Worm (Caenorhabditis elegans) whole organism, midembryonic: ENCODE data around the gene F41H10.2.

ENCODE experiments used
- T22C8.4 ChIP-seq: fragments of 200-800 bp; sonication (Bioruptor generic); IDR thresholded peaks from 2 replicates; pipeline ENCODE4 v1.3.6; 2022; ENCODE audit warnings: missing genetic modification characterization, missing compliant biosample characterization
- cog-1 ChIP-seq: sonication (generic microtip); optimal IDR thresholded peaks from 2 replicates; lab custom pipeline; 2016; ENCODE audit warnings: missing genetic modification characterization, missing compliant biosample characterization
- flt-1 ChIP-seq: fragments of 200-800 bp; sonication (Bioruptor generic); IDR thresholded peaks from 2 replicates; pipeline ENCODE4 v1.3.6; 2022; ENCODE audit warnings: missing genetic modification characterization, missing compliant biosample characterization
- klf-2 ChIP-seq: fragments of 200-800 bp; sonication (Bioruptor generic); conservative IDR thresholded peaks from 2 replicates; pipeline ENCODE4 v1.3.6; 2022; ENCODE audit warnings: missing genetic modification reagents, missing genetic modification characterization, missing compliant biosample characterization
- med-1 ChIP-seq: sonication (generic microtip); optimal IDR thresholded peaks from 2 replicates; lab custom pipeline; 2017; ENCODE audit warnings: missing genetic modification characterization, mild to moderate bottlenecking, missing compliant biosample characterization, antibody characterized with exemption, missing genetic modification reagents; ENCODE audit not compliant: insufficient read depth
- ref-1 ChIP-seq: fragments of 200-800 bp; sonication (Bioruptor generic); conservative IDR thresholded peaks from 2 replicates; pipeline ENCODE4 v1.3.6; 2022; ENCODE audit warnings: missing genetic modification reagents, missing genetic modification characterization, missing compliant biosample characterization
- tab-1 ChIP-seq: fragments of 200-800 bp; sonication (Bioruptor generic); IDR thresholded peaks from 2 replicates; pipeline ENCODE4 v1.3.6; 2022; ENCODE audit warnings: missing genetic modification characterization, missing compliant biosample characterization
- ztf-23 ChIP-seq: fragments of 200-800 bp; sonication (Bioruptor generic); IDR thresholded peaks from 2 replicates; pipeline ENCODE4 v1.3.6; 2022; ENCODE audit warnings: missing genetic modification reagents, missing genetic modification characterization, missing compliant biosample characterization
- ztf-29 ChIP-seq: fragments of 200-800 bp; sonication (Bioruptor generic); IDR thresholded peaks from 2 replicates; pipeline ENCODE4 v1.3.6; 2022; ENCODE audit warnings: missing genetic modification reagents, missing genetic modification characterization, missing compliant biosample characterization

- TF ChIP-seq flt-1 (GFP tag; lab: Robert Waterston, UW) (no peak), ztf-29 (GFP tag; lab: Robert Waterston, UW) (no peak), tab-1 (GFP tag; lab: Robert Waterston, UW) (no peak), T22C8.4 (GFP tag; lab: Robert Waterston, UW) (no peak), ref-1 (GFP tag; lab: Robert Waterston, UW) (no peak), cog-1 (tag; lab: Kevin White, UChicago) (no peak), med-1 (GFP tag; lab: Kevin White, UChicago) (no peak), ztf-23 (GFP tag; lab: Robert Waterston, UW) (no peak), klf-2 (GFP tag; lab: Robert Waterston, UW) (no peak)
Measured at ce11 chrIV:5419122-5419521, 37.7 kb downstream of the F41H10.2 start, which contains the start of gene ehn-3.
